Fruit fly (Drosophila melanogaster): ENCODE results near the gene Phlpp.

dm6 chr2L:19079742-19080141, 20.8 kb downstream of the Phlpp start:
- TF ChIP-seq CG12219 (GFP tag; optimal IDR thresholded peaks at IDR 0.05): peak; percentile 25
- TF ChIP-seq Doc3 (GFP tag; IDR thresholded peaks at IDR 0.05; ENCODE audit: partially characterized antibody): 0 out of 3 replicates have a peak, but pooled peaks have one; percentile 24
- no peak for TF ChIP-seq fru (optimal IDR thresholded peaks at IDR 0.05)
- TF ChIP-seq CG43689 (GFP tag; IDR thresholded peaks at IDR 0.05): peak; percentile 41; the same call in 1 of the 2 replicates
- TF ChIP-seq CG2889 (GFP tag; IDR thresholded peaks at IDR 0.05): no peak
- TF ChIP-seq nerfin-1 (tag; optimal IDR thresholded peaks at IDR 0.05): no peak
- TF ChIP-seq hkb (optimal IDR thresholded peaks at IDR 0.05): no peak
- no peak for TF ChIP-seq hkb (GFP tag; IDR thresholded peaks at IDR 0.05)

Data from whole organism, embryonic.